Worm (Caenorhabditis elegans) whole organism, early embryonic: ENCODE measurements around the gene ZK430.5.

ENCODE experiments used
- B0310.2 ChIP-seq: sonication (generic microtip); optimal IDR thresholded peaks from 2 replicates; lab custom pipeline; 2016; ENCODE audit warnings: mild to moderate bottlenecking, missing genetic modification characterization, missing compliant biosample characterization
- F13C5.2 ChIP-seq: sonication (generic microtip); optimal IDR thresholded peaks from 2 replicates; lab custom pipeline; 2017; ENCODE audit warnings: mild to moderate bottlenecking, missing genetic modification characterization, inconsistent platforms, missing compliant biosample characterization
- aly-1 ChIP-seq: sonication (generic microtip); optimal IDR thresholded peaks from 2 replicates; lab custom pipeline; 2016; ENCODE audit warnings: missing genetic modification characterization, missing compliant biosample characterization
- ama-1 ChIP-seq: fragments of 150-350 bp; optimal IDR thresholded peaks from 2 replicates; lab custom pipeline; 2014
- ceh-13 ChIP-seq: fragments of 200-800 bp; sonication (Bioruptor generic); optimal IDR thresholded peaks from 2 replicates; lab custom pipeline; 2018; ENCODE audit warnings: mild to moderate bottlenecking, missing genetic modification characterization, missing compliant biosample characterization
- ceh-36 ChIP-seq: sonication (generic microtip); optimal IDR thresholded peaks from 2 replicates; lab custom pipeline; 2016; ENCODE audit warnings: missing genetic modification characterization, inconsistent platforms, missing compliant biosample characterization
- ets-7 ChIP-seq: sonication (generic microtip); optimal IDR thresholded peaks from 2 replicates; lab custom pipeline; 2016; ENCODE audit warnings: missing genotype, missing genetic modification characterization, missing compliant biosample characterization
- flt-1 ChIP-seq: fragments of 200-800 bp; sonication (Bioruptor generic); IDR thresholded peaks from 2 replicates; pipeline ENCODE4 v1.3.6; 2022; ENCODE audit warnings: missing genetic modification characterization, missing compliant biosample characterization
- hmbx-1 ChIP-seq: sonication (generic microtip); optimal IDR thresholded peaks from 2 replicates; lab custom pipeline; 2016; ENCODE audit warnings: mild to moderate bottlenecking, missing genetic modification characterization, missing compliant biosample characterization
- hmg-4 ChIP-seq: fragments of 200-800 bp; sonication (Bioruptor generic); optimal IDR thresholded peaks from 2 replicates; lab custom pipeline; 2018; ENCODE audit warnings: mild to moderate bottlenecking, missing genetic modification characterization, missing compliant biosample characterization
- hnd-1 ChIP-seq: sonication (generic microtip); optimal IDR thresholded peaks from 2 replicates; lab custom pipeline; 2016; ENCODE audit warnings: missing genetic modification characterization, missing compliant biosample characterization
- pes-1 ChIP-seq: fragments of 200-800 bp; sonication (Bioruptor generic); IDR thresholded peaks from 2 replicates; pipeline ENCODE4 v1.3.6; 2022; ENCODE audit warnings: missing genetic modification reagents, missing genetic modification characterization, missing compliant biosample characterization
- scrt-1 ChIP-seq: fragments of 200-800 bp; sonication (Bioruptor generic); IDR thresholded peaks from 2 replicates; pipeline ENCODE4 v1.3.6; 2022; ENCODE audit warnings: missing genetic modification characterization, missing compliant biosample characterization
- sea-1 ChIP-seq: fragments of 200-800 bp; sonication (Bioruptor generic); conservative IDR thresholded peaks from 2 replicates; pipeline ENCODE4 v1.3.6; 2022; ENCODE audit warnings: missing genetic modification characterization, missing compliant biosample characterization
- tbx-11 ChIP-seq: fragments of 200-800 bp; sonication (Bioruptor generic); IDR thresholded peaks from 2 replicates; pipeline ENCODE4 v1.3.6; 2022; ENCODE audit warnings: missing genetic modification characterization, missing compliant biosample characterization
- tbx-37 ChIP-seq: fragments of 200-800 bp; sonication (Bioruptor generic); conservative IDR thresholded peaks from 2 replicates; pipeline ENCODE4 v1.3.6; 2022; ENCODE audit warnings: missing genetic modification reagents, missing genetic modification characterization, missing compliant biosample characterization
- tra-4 ChIP-seq: sonication (generic microtip); optimal IDR thresholded peaks from 2 replicates; lab custom pipeline; 2017; ENCODE audit warnings: missing genetic modification characterization, missing compliant biosample characterization

The ZK430.5 gene

ce11 chrII:4392526-4393057 is 12.9 kb upstream of the ZK430.5 start, which contains the start of gene mlt-7:
mlt-7 (plus strand) TSS chrII:4393007.
- TF ChIP-seq sea-1 (GFP tag; lab: Robert Waterston, UW) (no peak), B0310.2 (no peak), hmbx-1 (no peak), ama-1 (lab: Kevin White, UChicago) (no peak)

- TF ChIP-seq aly-1 (tag; lab: Kevin White, UChicago) = no peak
- TF ChIP-seq tbx-37 = no peak
- TF ChIP-seq tbx-11 (GFP tag; lab: Robert Waterston, UW) = no peak
- TF ChIP-seq sea-1 (GFP tag; lab: Robert Waterston, UW) = no peak
- no peak for TF ChIP-seq hnd-1 (tag; lab: Kevin White, UChicago)
- no peak for TF ChIP-seq flt-1 (GFP tag; lab: Robert Waterston, UW)
- no peak for TF ChIP-seq pes-1 (GFP tag; lab: Robert Waterston, UW)
- no peak for TF ChIP-seq F13C5.2 (tag; lab: Kevin White, UChicago)
- TF ChIP-seq ceh-36 (tag; lab: Kevin White, UChicago) = no peak
- TF ChIP-seq B0310.2 = no peak
- no peak for TF ChIP-seq scrt-1 (GFP tag; lab: Robert Waterston, UW)
- no peak for TF ChIP-seq hmg-4 (GFP tag; lab: Kevin White, UChicago)
- TF ChIP-seq hmbx-1 = no peak
Measured at ce11 chrII:4394438-4394837, 11.0 kb upstream of the ZK430.5 start.

ce11 chrII:4409650-4410049 is 4.2 kb downstream of the ZK430.5 start:
- TF ChIP-seq tbx-11 (GFP tag; lab: Robert Waterston, UW) (no peak), pes-1 (GFP tag; lab: Robert Waterston, UW) (no peak), scrt-1 (GFP tag; lab: Robert Waterston, UW) (no peak), sea-1 (GFP tag; lab: Robert Waterston, UW) (no peak), F13C5.2 (tag; lab: Kevin White, UChicago) (no peak), hmg-4 (GFP tag; lab: Kevin White, UChicago) (no peak), ceh-13 (GFP tag; lab: Kevin White, UChicago) (no peak)

ce11 chrII:4417333-4417732 is 11.9 kb downstream of the ZK430.5 start, which contains the start of gene sod-5:
sod-5 (plus strand) TSS chrII:4417633.
- TF ChIP-seq scrt-1 (GFP tag; lab: Robert Waterston, UW) (no peak), F13C5.2 (tag; lab: Kevin White, UChicago) (no peak), ceh-13 (GFP tag; lab: Kevin White, UChicago) (no peak), aly-1 (tag; lab: Kevin White, UChicago) (no peak), B0310.2 (no peak), tra-4 (no peak), ceh-36 (tag; lab: Kevin White, UChicago) (no peak), ama-1 (lab: Kevin White, UChicago) (no peak), tbx-11 (GFP tag; lab: Robert Waterston, UW) (no peak), hmbx-1 (no peak), flt-1 (GFP tag; lab: Robert Waterston, UW) (no peak), ets-7 (tag; lab: Kevin White, UChicago) (no peak)

ce11 chrII:4419956-4420355 is 14.5 kb downstream of the ZK430.5 start, which contains the start of gene bpnt-1:
bpnt-1 (plus strand) TSS chrII:4420256.
- no peak for TF ChIP-seq B0310.2
- TF ChIP-seq sea-1 (GFP tag; lab: Robert Waterston, UW) = no peak
- no peak for TF ChIP-seq hmg-4 (GFP tag; lab: Kevin White, UChicago)
- no peak for TF ChIP-seq F13C5.2 (tag; lab: Kevin White, UChicago)

ce11 chrII:4424807-4425206 is 19.3 kb downstream of the ZK430.5 start, which contains the start of the genes dcaf-13 and toe-1:
dcaf-13 (minus strand) TSS chrII:4424902.
toe-1 (plus strand) TSS chrII:4425167.
- TF ChIP-seq hnd-1 (tag; lab: Kevin White, UChicago) (no peak), ets-7 (tag; lab: Kevin White, UChicago) (no peak), tbx-11 (GFP tag; lab: Robert Waterston, UW) (no peak), flt-1 (GFP tag; lab: Robert Waterston, UW) (no peak), ceh-13 (GFP tag; lab: Kevin White, UChicago) (no peak), ama-1 (lab: Kevin White, UChicago) (no peak), scrt-1 (GFP tag; lab: Robert Waterston, UW) (no peak), B0310.2 (no peak), tra-4 (no peak)

- TF ChIP-seq scrt-1 (GFP tag; lab: Robert Waterston, UW) (no peak), tbx-37 (no peak), sea-1 (GFP tag; lab: Robert Waterston, UW) (no peak), hmg-4 (GFP tag; lab: Kevin White, UChicago) (no peak), aly-1 (tag; lab: Kevin White, UChicago) (no peak)
Measured at ce11 chrII:4428121-4428520, 22.7 kb downstream of the ZK430.5 start.

- TF ChIP-seq tbx-37 (no peak), ama-1 (lab: Kevin White, UChicago) (no peak)
Measured at ce11 chrII:4433146-4433545, 27.7 kb downstream of the ZK430.5 start, which contains the start of gene nhr-109. nhr-109 (plus strand) TSS chrII:4433367.

- TF ChIP-seq hmg-4 (GFP tag; lab: Kevin White, UChicago) = no peak
- no peak for TF ChIP-seq F13C5.2 (tag; lab: Kevin White, UChicago)
- no peak for TF ChIP-seq ceh-13 (GFP tag; lab: Kevin White, UChicago)
- TF ChIP-seq tbx-37 = no peak
- TF ChIP-seq ceh-36 (tag; lab: Kevin White, UChicago) = no peak
- TF ChIP-seq pes-1 (GFP tag; lab: Robert Waterston, UW) = no peak
- no peak for TF ChIP-seq tra-4
- TF ChIP-seq B0310.2 = no peak
- TF ChIP-seq aly-1 (tag; lab: Kevin White, UChicago) = no peak
- TF ChIP-seq flt-1 (GFP tag; lab: Robert Waterston, UW) = no peak
- no peak for TF ChIP-seq ets-7 (tag; lab: Kevin White, UChicago)
- TF ChIP-seq ama-1 (lab: Kevin White, UChicago) = no peak
- TF ChIP-seq tbx-11 (GFP tag; lab: Robert Waterston, UW) = no peak
- no peak for TF ChIP-seq hnd-1 (tag; lab: Kevin White, UChicago)
- no peak for TF ChIP-seq scrt-1 (GFP tag; lab: Robert Waterston, UW)
- TF ChIP-seq sea-1 (GFP tag; lab: Robert Waterston, UW) = no peak
- no peak for TF ChIP-seq hmbx-1
Measured at ce11 chrII:4434278-4434677, 28.8 kb downstream of the ZK430.5 start.
